Fruit fly (Drosophila melanogaster) Kc167 (cell line): ENCODE measurements around the gene CG13775.
A peak's percentile ranks its signal among the peaks of the same experiment; 100 is the strongest.

Experiments used
- Sin3A ChIP-seq: fragments of >200 bp; optimal IDR thresholded peaks from 2 replicates; lab custom pipeline; 2018; ENCODE audit warnings: missing external identifiers
- psq ChIP-seq: fragments of >200 bp; optimal IDR thresholded peaks from 2 replicates; lab custom pipeline; 2017; ENCODE audit warnings: missing external identifiers
- ttk ChIP-seq: sonication (Bioruptor generic); optimal IDR thresholded peaks from 2 replicates; lab custom pipeline; 2017; ENCODE audit warnings: missing external identifiers

DNA sequence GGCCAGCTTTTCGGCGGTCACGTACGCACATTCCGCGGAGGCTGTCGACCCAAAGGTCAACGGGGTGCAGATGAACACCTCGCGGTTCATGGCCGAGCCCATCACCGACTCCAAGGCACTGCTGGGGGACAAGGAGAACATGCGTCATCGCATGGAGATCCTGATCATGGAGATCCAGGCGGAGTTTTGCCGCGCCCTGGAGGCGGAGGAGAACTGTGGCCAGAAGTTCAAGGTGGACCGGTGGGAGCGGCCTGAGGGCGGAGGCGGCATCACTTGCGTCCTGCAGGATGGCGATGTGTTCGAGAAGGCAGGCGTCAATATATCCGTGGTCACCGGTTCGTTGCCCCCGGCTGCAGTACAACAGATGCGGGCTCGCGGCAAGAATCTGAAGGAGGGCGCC, 7.9 kb upstream of the CG13775 start:
- TF ChIP-seq psq (no peak), Sin3A (no peak), ttk (lab: Kevin White, UChicago) (peak; percentile 17)
